Worm (Caenorhabditis elegans) whole organism, L3 larva: ENCODE results near the gene C53A5.13.

Experiments used
- R02D3.7 ChIP-seq: fragments of 150-350 bp; optimal IDR thresholded peaks from 2 replicates; lab custom pipeline; 2014; ENCODE audit warnings: missing biosample characterization, missing genetic modification characterization
- ZK546.5 ChIP-seq: sonication (generic microtip); optimal IDR thresholded peaks from 2 replicates; lab custom pipeline; 2017; ENCODE audit warnings: missing biosample characterization, missing genetic modification characterization
- aly-2 ChIP-seq: fragments of 150-350 bp; optimal IDR thresholded peaks from 2 replicates; lab custom pipeline; 2014; ENCODE audit warnings: missing biosample characterization, missing genetic modification characterization
- ama-1 ChIP-seq: fragments of 150-350 bp; optimal IDR thresholded peaks from 2 replicates; lab custom pipeline; 2018
- ceh-16 ChIP-seq: sonication (generic microtip); optimal IDR thresholded peaks from 2 replicates; lab custom pipeline; 2017; ENCODE audit warnings: missing biosample characterization, missing genetic modification characterization
- ceh-28 ChIP-seq: fragments of 150-350 bp; optimal IDR thresholded peaks from 2 replicates; lab custom pipeline; 2014; ENCODE audit warnings: missing biosample characterization, missing genetic modification reagents, missing genetic modification characterization
- ceh-82 ChIP-seq: fragments of 150-350 bp; optimal IDR thresholded peaks from 2 replicates; lab custom pipeline; 2014; ENCODE audit warnings: missing biosample characterization, missing genetic modification characterization
- ceh-9 ChIP-seq: sonication (generic microtip); optimal IDR thresholded peaks from 2 replicates; lab custom pipeline; 2018; ENCODE audit warnings: missing biosample characterization, missing genetic modification characterization
- daf-12 ChIP-seq: fragments of 150-350 bp; optimal IDR thresholded peaks from 2 replicates; lab custom pipeline; 2014; ENCODE audit warnings: missing biosample characterization, missing genetic modification reagents, missing genetic modification characterization
- egl-27 ChIP-seq: sonication (generic microtip); optimal IDR thresholded peaks from 4 replicates; lab custom pipeline; 2017; ENCODE audit warnings: missing biosample characterization, missing genetic modification reagents, missing genetic modification characterization
- egl-5 ChIP-seq: fragments of 150-350 bp; optimal IDR thresholded peaks from 2 replicates; lab custom pipeline; 2017; ENCODE audit warnings: missing biosample characterization, missing genetic modification reagents, missing genetic modification characterization, inconsistent platforms
- elt-1 ChIP-seq: fragments of 150-350 bp; optimal IDR thresholded peaks from 2 replicates; lab custom pipeline; 2014; ENCODE audit warnings: missing biosample characterization, missing genetic modification characterization
- elt-2 ChIP-seq: sonication (generic microtip); optimal IDR thresholded peaks from 2 replicates; lab custom pipeline; 2016; ENCODE audit warnings: missing genetic modification reagents, mild to moderate bottlenecking, missing genetic modification characterization, missing compliant biosample characterization
- elt-3 ChIP-seq, 3 experiments: fragments of 150-350 bp in 1 of 3; sonication (generic microtip) in 2 of 3; optimal IDR thresholded peaks; 2 replicates in 2 of 3; 4 replicates in 1 of 3; lab custom pipeline; 2014 to 2017; ENCODE audit warnings: missing biosample characterization in 3 of 3, missing genetic modification characterization in 3 of 3
- eor-1 ChIP-seq, 2 experiments: fragments of 150-350 bp; optimal IDR thresholded peaks; 2 replicates each; lab custom pipeline; 2014 to 2018; ENCODE audit warnings: missing biosample characterization in 2 of 2, missing genetic modification characterization in 2 of 2
- fkh-10 ChIP-seq: sonication (generic microtip); optimal IDR thresholded peaks from 2 replicates; lab custom pipeline; 2017; ENCODE audit warnings: missing biosample characterization, missing genetic modification reagents, missing genetic modification characterization
- fkh-2 ChIP-seq: fragments of 150-350 bp; optimal IDR thresholded peaks from 2 replicates; lab custom pipeline; 2014; ENCODE audit warnings: missing biosample characterization, missing genetic modification reagents, missing genetic modification characterization
- fos-1 ChIP-seq: fragments of 150-350 bp; optimal IDR thresholded peaks from 2 replicates; lab custom pipeline; 2014; ENCODE audit warnings: missing biosample characterization, missing genetic modification characterization
- hmg-11 ChIP-seq: sonication (generic microtip); optimal IDR thresholded peaks from 2 replicates; lab custom pipeline; 2016; ENCODE audit warnings: missing genetic modification characterization, missing compliant biosample characterization
- jun-1 ChIP-seq: fragments of 150-350 bp; optimal IDR thresholded peaks from 2 replicates; lab custom pipeline; 2014; ENCODE audit warnings: missing biosample characterization, missing genetic modification reagents, missing genetic modification characterization
- lin-15B ChIP-seq: fragments of 150-350 bp; optimal IDR thresholded peaks from 2 replicates; lab custom pipeline; 2014; ENCODE audit warnings: missing biosample characterization, missing genetic modification characterization
- lin-39 ChIP-seq: fragments of 150-350 bp; optimal IDR thresholded peaks from 2 replicates; lab custom pipeline; 2018; ENCODE audit warnings: missing biosample characterization, missing genetic modification reagents, missing genetic modification characterization
- lsy-12 ChIP-seq: sonication (generic microtip); optimal IDR thresholded peaks from 2 replicates; lab custom pipeline; 2016; ENCODE audit warnings: mild to moderate bottlenecking, missing genetic modification characterization, missing compliant biosample characterization
- mdl-1 ChIP-seq: fragments of 150-350 bp; optimal IDR thresholded peaks from 2 replicates; lab custom pipeline; 2014; ENCODE audit warnings: missing biosample characterization, missing genetic modification characterization
- mml-1 ChIP-seq: fragments of 150-350 bp; sonication (generic microtip); optimal IDR thresholded peaks from 3 replicates; lab custom pipeline; 2014; ENCODE audit warnings: missing biosample characterization, missing genetic modification characterization
- nfya-1 ChIP-seq: sonication (generic microtip); optimal IDR thresholded peaks from 2 replicates; lab custom pipeline; 2017; ENCODE audit warnings: missing genetic modification characterization, mild to moderate bottlenecking, missing compliant biosample characterization, antibody characterized with exemption, moderate library complexity; ENCODE audit not compliant: insufficient read depth
- nhr-11 ChIP-seq: fragments of 150-350 bp; optimal IDR thresholded peaks from 2 replicates; lab custom pipeline; 2014; ENCODE audit warnings: missing biosample characterization, missing genetic modification characterization
- nhr-12 ChIP-seq: fragments of 150-350 bp; optimal IDR thresholded peaks from 2 replicates; lab custom pipeline; 2014; ENCODE audit warnings: missing biosample characterization, missing genetic modification characterization
- nhr-23 ChIP-seq: fragments of 150-350 bp; optimal IDR thresholded peaks from 2 replicates; lab custom pipeline; 2014; ENCODE audit warnings: missing biosample characterization, missing genetic modification reagents, missing genetic modification characterization
- nhr-237 ChIP-seq: fragments of 150-350 bp; optimal IDR thresholded peaks from 2 replicates; lab custom pipeline; 2014; ENCODE audit warnings: missing biosample characterization, missing genetic modification characterization
- nhr-25 ChIP-seq: sonication (generic microtip); optimal IDR thresholded peaks from 2 replicates; lab custom pipeline; 2017; ENCODE audit warnings: missing biosample characterization, missing genetic modification characterization
- nhr-43 ChIP-seq: sonication (generic microtip); optimal IDR thresholded peaks from 2 replicates; lab custom pipeline; 2016; ENCODE audit warnings: mild to moderate bottlenecking, missing genetic modification characterization, missing compliant biosample characterization; ENCODE audit not compliant: poor library complexity, severe bottlenecking
- nhr-67 ChIP-seq: fragments of 150-350 bp; optimal IDR thresholded peaks from 2 replicates; lab custom pipeline; 2014; ENCODE audit warnings: missing biosample characterization, missing genetic modification characterization
- nhr-76 ChIP-seq: fragments of 150-350 bp; sonication (generic microtip); optimal IDR thresholded peaks from 5 replicates; lab custom pipeline; 2014; ENCODE audit warnings: missing biosample characterization, missing genetic modification characterization
- nhr-77 ChIP-seq: fragments of 150-350 bp; optimal IDR thresholded peaks from 2 replicates; lab custom pipeline; 2014; ENCODE audit warnings: missing biosample characterization, missing genetic modification characterization
- pha-4 ChIP-seq: fragments of 150-350 bp; optimal IDR thresholded peaks from 2 replicates; lab custom pipeline; 2014; ENCODE audit warnings: missing biosample characterization, missing genetic modification reagents, missing genetic modification characterization
- pqm-1 ChIP-seq: fragments of 150-350 bp; optimal IDR thresholded peaks from 2 replicates; lab custom pipeline; 2017; ENCODE audit warnings: missing biosample characterization, missing genetic modification characterization, inconsistent platforms
- sea-2 ChIP-seq: fragments of 150-350 bp; sonication (generic microtip); optimal IDR thresholded peaks from 4 replicates; lab custom pipeline; 2014; ENCODE audit warnings: missing biosample characterization, missing genetic modification reagents, missing genetic modification characterization
- skn-1 ChIP-seq: fragments of 150-350 bp; optimal IDR thresholded peaks from 2 replicates; lab custom pipeline; 2014; ENCODE audit warnings: missing biosample characterization, missing genetic modification characterization
- snpc-4 ChIP-seq: fragments of 150-350 bp; optimal IDR thresholded peaks from 2 replicates; lab custom pipeline; 2014; ENCODE audit warnings: missing biosample characterization, missing genetic modification characterization
- tbx-2 ChIP-seq: sonication (generic microtip); optimal IDR thresholded peaks from 2 replicates; lab custom pipeline; 2016; ENCODE audit warnings: mild to moderate bottlenecking, missing genetic modification characterization, missing compliant biosample characterization
- unc-39 ChIP-seq: sonication (generic microtip); optimal IDR thresholded peaks from 4 replicates; lab custom pipeline; 2017; ENCODE audit warnings: missing biosample characterization, missing genetic modification characterization
- unc-62 ChIP-seq: fragments of 150-350 bp; sonication (generic microtip); optimal IDR thresholded peaks from 4 replicates; lab custom pipeline; 2014; ENCODE audit warnings: missing biosample characterization, missing genetic modification reagents, missing genetic modification characterization
- zag-1 ChIP-seq: fragments of 150-350 bp; optimal IDR thresholded peaks from 2 replicates; lab custom pipeline; 2014; ENCODE audit warnings: missing biosample characterization, missing genetic modification characterization
- ztf-11 ChIP-seq: fragments of 150-350 bp; optimal IDR thresholded peaks from 2 replicates; lab custom pipeline; 2014; ENCODE audit warnings: missing biosample characterization, missing genetic modification characterization

The C53A5.13 gene

ce11 chrV:14506713-14507675, 39.7 kb upstream of the C53A5.13 start:
- peak; percentile 91 for TF ChIP-seq nhr-23
- no peak for TF ChIP-seq skn-1 (tag; lab: Kevin White, UChicago)
- TF ChIP-seq jun-1 (tag; lab: Kevin White, UChicago): no peak
- peak; percentile 1 for TF ChIP-seq nfya-1 (tag; lab: Kevin White, UChicago)
- no peak for TF ChIP-seq lin-15B (tag; lab: Kevin White, UChicago)
- TF ChIP-seq elt-2 (tag; lab: Kevin White, UChicago): no peak
- TF ChIP-seq fos-1 (tag; lab: Kevin White, UChicago): no peak
- TF ChIP-seq lin-39 (tag; lab: Kevin White, UChicago): no peak
- no peak for TF ChIP-seq nhr-67 (tag; lab: Kevin White, UChicago)
- no peak for TF ChIP-seq nhr-76
- TF ChIP-seq elt-1 (tag; lab: Kevin White, UChicago): peak; percentile 100
- no peak for TF ChIP-seq egl-27
- TF ChIP-seq mdl-1 (tag; lab: Kevin White, UChicago): no peak
- TF ChIP-seq sea-2 (GFP tag; lab: Kevin White, UChicago): no peak
- no peak for TF ChIP-seq ceh-9 (tag; lab: Kevin White, UChicago)
- no peak for TF ChIP-seq fkh-10 (GFP tag; lab: Kevin White, UChicago)
- TF ChIP-seq hmg-11 (tag; lab: Kevin White, UChicago): no peak
- TF ChIP-seq egl-5 (tag; lab: Kevin White, UChicago): peak; percentile 59
- TF ChIP-seq nhr-237 (tag; lab: Kevin White, UChicago): no peak
- no peak for TF ChIP-seq nhr-77 (tag; lab: Kevin White, UChicago)
- TF ChIP-seq nhr-43 (tag; lab: Kevin White, UChicago): no peak
- no peak for TF ChIP-seq pha-4 (tag; lab: Kevin White, UChicago)
- no peak for TF ChIP-seq pqm-1
- TF ChIP-seq nhr-25 (tag; lab: Kevin White, UChicago): peak; percentile 70
- no peak for TF ChIP-seq fkh-2
- no peak for TF ChIP-seq ztf-11 (tag; lab: Kevin White, UChicago)
- TF ChIP-seq R02D3.7: no peak
- no peak for TF ChIP-seq ceh-82 (tag; lab: Kevin White, UChicago)
- peak in 1 of 3 experiments; percentile 15 for TF ChIP-seq elt-3 (tag; optimal IDR thresholded peaks at IDR 0.05; lab: Kevin White, UChicago)
- no peak for TF ChIP-seq nhr-11 (tag; lab: Kevin White, UChicago)
- TF ChIP-seq mml-1 (tag; lab: Kevin White, UChicago): no peak
- TF ChIP-seq ceh-28 (tag; lab: Kevin White, UChicago): no peak
- TF ChIP-seq unc-62: no peak
- no peak for TF ChIP-seq ZK546.5
- no peak for TF ChIP-seq ceh-16 (tag; lab: Kevin White, UChicago)
- no peak for TF ChIP-seq daf-12 (tag; lab: Kevin White, UChicago)
- TF ChIP-seq nhr-12 (tag; lab: Kevin White, UChicago): no peak
- TF ChIP-seq lsy-12 (tag; lab: Kevin White, UChicago): no peak
- TF ChIP-seq tbx-2: no peak
- no peak for TF ChIP-seq snpc-4
- no peak for TF ChIP-seq unc-39 (tag; lab: Kevin White, UChicago)
- no peak for TF ChIP-seq eor-1 (tag; optimal IDR thresholded peaks at IDR 0.05; lab: Kevin White, UChicago)
- no peak for TF ChIP-seq ama-1 (lab: Kevin White, UChicago)
- TF ChIP-seq zag-1 (tag; lab: Kevin White, UChicago): no peak
- no peak for TF ChIP-seq aly-2 (tag; lab: Kevin White, UChicago)
